Worm (Caenorhabditis elegans): Measurements from ENCODE around the gene R08F11.1.

ce11 chrV:3776086-3776589 lies 7.9 kb downstream of the R08F11.1 start, which contains the start of gene cysl-3:
- TF ChIP-seq ztf-11 (tag; optimal IDR thresholded peaks at IDR 0.05) = no peak
- no peak for TF ChIP-seq egl-27 (tag; optimal IDR thresholded peaks at IDR 0.05)
- no peak for TF ChIP-seq nhr-11 (tag; optimal IDR thresholded peaks at IDR 0.05)
- TF ChIP-seq ama-1 (optimal IDR thresholded peaks at IDR 0.05) = no peak
- TF ChIP-seq elt-2 (tag; optimal IDR thresholded peaks at IDR 0.05) = no peak
- TF ChIP-seq aly-2 (tag; optimal IDR thresholded peaks at IDR 0.05) = no peak
- no peak for TF ChIP-seq R02D3.7 (tag; optimal IDR thresholded peaks at IDR 0.05)

Measured in whole organism, L3 larva.